Fruit fly (Drosophila melanogaster) whole organism, prepupa: ENCODE results near the gene janA.

Experiments
- CG11294 ChIP-seq: fragments of 200-800 bp; sonication (Bioruptor generic); IDR thresholded peaks from 2 replicates; pipeline ENCODE4 v1.3.6; 2022; ENCODE audit warnings: missing biosample characterization, missing genetic modification characterization
- CG6808 ChIP-seq: fragments of 200-800 bp; sonication (Bioruptor generic); optimal IDR thresholded peaks from 3 replicates; lab custom pipeline; 2017; ENCODE audit warnings: missing biosample characterization, missing genetic modification characterization, mild to moderate bottlenecking, moderate library complexity, missing genetic modification reagents
- CG8632 ChIP-seq: fragments of 200-800 bp; sonication (Bioruptor generic); optimal IDR thresholded peaks from 3 replicates; lab custom pipeline; 2016; ENCODE audit warnings: missing biosample characterization, missing genetic modification characterization
- Eip78C ChIP-seq: fragments of 200-800 bp; sonication (Bioruptor generic); peaks from one replicate; lab custom pipeline; 2016; ENCODE audit warnings: missing biosample characterization, missing genetic modification characterization
- Eip93F ChIP-seq: fragments of 200-800 bp; sonication (Bioruptor generic); optimal IDR thresholded peaks from 2 replicates; lab custom pipeline; 2016; ENCODE audit warnings: missing biosample characterization, mild to moderate bottlenecking, missing genetic modification characterization
- Ets21C ChIP-seq: fragments of 200-800 bp; sonication (Bioruptor generic); optimal IDR thresholded peaks from 3 replicates; lab custom pipeline; 2016; ENCODE audit warnings: missing biosample characterization, missing genetic modification characterization
- Hr38 ChIP-seq: sonication (Bioruptor generic); optimal IDR thresholded peaks from 2 replicates; lab custom pipeline; 2016; ENCODE audit warnings: missing biosample characterization, missing genetic modification characterization
- fkh ChIP-seq: fragments of 200-800 bp; sonication (Bioruptor generic); optimal IDR thresholded peaks from 3 replicates; lab custom pipeline; 2017; ENCODE audit warnings: missing biosample characterization, mild to moderate bottlenecking, missing genetic modification characterization, moderate library complexity
- spab ChIP-seq: fragments of 200-800 bp; sonication (Bioruptor generic); optimal IDR thresholded peaks from 2 replicates; lab custom pipeline; 2017; ENCODE audit warnings: missing biosample characterization, mild to moderate bottlenecking, missing genetic modification characterization, missing genetic modification reagents
- topi ChIP-seq: fragments of 200-800 bp; sonication (Bioruptor generic); optimal IDR thresholded peaks from 3 replicates; lab custom pipeline; 2016; ENCODE audit warnings: missing biosample characterization, missing genetic modification characterization

DNA sequence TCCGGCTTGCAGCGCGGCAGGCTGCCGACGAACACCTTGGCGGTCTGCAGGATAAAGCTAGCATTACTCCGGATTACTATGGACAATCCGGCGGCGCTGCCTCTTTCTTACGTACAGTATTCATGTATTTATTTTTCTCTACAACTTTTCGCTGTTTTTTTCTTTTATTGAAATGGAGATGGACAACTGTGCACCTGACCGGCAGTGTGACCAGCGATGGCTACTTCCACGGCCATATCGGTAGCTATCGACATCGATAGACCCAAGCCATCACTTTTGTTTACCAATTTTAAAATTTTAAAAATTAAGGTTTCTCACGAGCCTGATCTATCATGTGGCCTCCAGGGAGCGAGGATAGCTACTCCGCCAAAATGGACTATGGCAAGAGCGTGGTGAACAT lies 44.3 kb downstream of the janA start, which contains the start of the genes CG7903 and Sas-6:
- TF ChIP-seq CG6808: no peak
- TF ChIP-seq topi: no peak
- TF ChIP-seq Eip78C (GFP tag; lab: Kevin White, UChicago): no peak
- TF ChIP-seq fkh (GFP tag; lab: Kevin White, UChicago): peak; percentile 70
- no peak for TF ChIP-seq CG8632
- TF ChIP-seq Eip93F: no peak
- TF ChIP-seq Hr38 (GFP tag; lab: Kevin White, UChicago): no peak
- no peak for TF ChIP-seq Ets21C
- no peak for TF ChIP-seq CG11294 (GFP tag; lab: Robert Waterston, UW)
- no peak for TF ChIP-seq spab (GFP tag; lab: Kevin White, UChicago)
